Worm (Caenorhabditis elegans) whole organism, L4 larva: Measurements from ENCODE around the gene K12H6.5.
A peak's percentile ranks its signal among the peaks of the same experiment; 100 is the strongest.

Source experiments
- F26F4.8 ChIP-seq: fragments of 200-800 bp; sonication (Bioruptor generic); conservative IDR thresholded peaks from 2 replicates; pipeline ENCODE4 v1.3.6; 2022; ENCODE audit warnings: missing genetic modification characterization, missing compliant biosample characterization
- F37D6.2 ChIP-seq: sonication (generic microtip); optimal IDR thresholded peaks from 2 replicates; lab custom pipeline; 2016; ENCODE audit warnings: mild to moderate bottlenecking, missing genetic modification characterization, missing compliant biosample characterization
- T20F7.1 ChIP-seq: fragments of 200-800 bp; sonication (Bioruptor generic); optimal IDR thresholded peaks from 2 replicates; lab custom pipeline; 2018; ENCODE audit warnings: mild to moderate bottlenecking, missing genetic modification characterization, missing compliant biosample characterization
- Y105C5A.15 ChIP-seq: fragments of 200-800 bp; sonication (Bioruptor generic); IDR thresholded peaks from 2 replicates; pipeline ENCODE4 v1.3.6; 2022; ENCODE audit warnings: missing genetic modification characterization, missing compliant biosample characterization
- Y5F2A.4 ChIP-seq: fragments of 200-800 bp; sonication (Bioruptor generic); optimal IDR thresholded peaks from 2 replicates; lab custom pipeline; 2018; ENCODE audit warnings: mild to moderate bottlenecking, missing genetic modification characterization, missing compliant biosample characterization
- ama-1 ChIP-seq: fragments of 150-350 bp; optimal IDR thresholded peaks from 2 replicates; lab custom pipeline; 2014; ENCODE audit warnings: inconsistent platforms, mixed read lengths
- arid-1 ChIP-seq: fragments of 200-800 bp; sonication (Bioruptor generic); conservative IDR thresholded peaks from 2 replicates; pipeline ENCODE4 v1.3.6; 2022; ENCODE audit warnings: missing genetic modification reagents, missing genetic modification characterization, missing compliant biosample characterization
- attf-4 ChIP-seq: sonication (generic microtip); optimal IDR thresholded peaks from 3 replicates; lab custom pipeline; 2017; ENCODE audit warnings: missing biosample characterization, missing genetic modification characterization
- ceh-20 ChIP-seq: fragments of 200-800 bp; sonication (Bioruptor generic); IDR thresholded peaks from 2 replicates; pipeline ENCODE4 v1.3.6; 2022; ENCODE audit warnings: missing genetic modification reagents, missing genetic modification characterization, missing compliant biosample characterization
- ceh-28 ChIP-seq: fragments of 150-350 bp; optimal IDR thresholded peaks from 2 replicates; lab custom pipeline; 2014; ENCODE audit warnings: missing biosample characterization, missing genetic modification reagents, missing genetic modification characterization
- ceh-32 ChIP-seq: sonication (generic microtip); optimal IDR thresholded peaks from 2 replicates; lab custom pipeline; 2016; ENCODE audit warnings: mild to moderate bottlenecking, missing genetic modification characterization, missing compliant biosample characterization; ENCODE audit not compliant: poor library complexity
- ceh-62 ChIP-seq: sonication (generic microtip); optimal IDR thresholded peaks from 2 replicates; lab custom pipeline; 2017; ENCODE audit warnings: missing biosample characterization, missing genetic modification characterization
- daf-16 ChIP-seq, 3 experiments: sonication (generic microtip); optimal IDR thresholded peaks; 2 replicates each; lab custom pipeline; 2016 to 2017; ENCODE audit warnings: missing genetic modification characterization in 3 of 3, missing genetic modification reagents in 3 of 3, mild to moderate bottlenecking in 2 of 3, missing compliant biosample characterization in 2 of 3, missing biosample characterization in 1 of 3, moderate library complexity in 1 of 3
- daf-19 ChIP-seq: fragments of 200-800 bp; sonication (Bioruptor generic); conservative IDR thresholded peaks from 2 replicates; pipeline ENCODE4 v1.3.6; 2022; ENCODE audit warnings: missing genetic modification characterization, missing compliant biosample characterization
- daf-8 ChIP-seq: fragments of 200-800 bp; sonication (Bioruptor generic); IDR thresholded peaks from 2 replicates; pipeline ENCODE4 v1.3.6; 2022; ENCODE audit warnings: missing genetic modification characterization, missing compliant biosample characterization
- dmd-6 ChIP-seq: fragments of 200-800 bp; sonication (Bioruptor generic); IDR thresholded peaks from 2 replicates; pipeline ENCODE4 v1.3.6; 2022; ENCODE audit warnings: missing genetic modification reagents, missing genetic modification characterization, missing compliant biosample characterization
- dmd-8 ChIP-seq: fragments of 200-800 bp; sonication (Bioruptor generic); IDR thresholded peaks from 2 replicates; pipeline ENCODE4 v1.3.6; 2022; ENCODE audit warnings: missing genetic modification characterization, missing compliant biosample characterization
- dmd-9 ChIP-seq: fragments of 200-800 bp; sonication (Bioruptor generic); IDR thresholded peaks from 2 replicates; pipeline ENCODE4 v1.3.6; 2022; ENCODE audit warnings: missing genetic modification reagents, missing genetic modification characterization, missing compliant biosample characterization
- dpl-1 ChIP-seq: fragments of 150-350 bp; optimal IDR thresholded peaks from 2 replicates; lab custom pipeline; 2014; ENCODE audit warnings: missing biosample characterization, missing genetic modification reagents, missing genetic modification characterization
- fos-1 ChIP-seq: fragments of 150-350 bp; optimal IDR thresholded peaks from 2 replicates; lab custom pipeline; 2014; ENCODE audit warnings: missing biosample characterization, missing genetic modification characterization
- hmg-1.1 ChIP-seq: fragments of 200-800 bp; sonication (Bioruptor generic); IDR thresholded peaks from 2 replicates; pipeline ENCODE4 v1.3.6; 2022; ENCODE audit warnings: missing genetic modification reagents, missing genetic modification characterization, missing compliant biosample characterization
- lin-1 ChIP-seq: fragments of 200-800 bp; sonication (Bioruptor generic); IDR thresholded peaks from 2 replicates; pipeline ENCODE4 v1.3.6; 2022; ENCODE audit warnings: missing genetic modification reagents, missing genetic modification characterization, missing compliant biosample characterization
- lin-15B ChIP-seq: fragments of 150-350 bp; sonication (generic microtip); optimal IDR thresholded peaks from 3 replicates; lab custom pipeline; 2014; ENCODE audit warnings: missing biosample characterization, missing genetic modification characterization
- lin-29 ChIP-seq: fragments of 200-800 bp; sonication (Bioruptor generic); IDR thresholded peaks from 2 replicates; pipeline ENCODE4 v1.3.6; 2022; ENCODE audit warnings: missing genetic modification reagents, missing genetic modification characterization, missing compliant biosample characterization
- lin-39 ChIP-seq: fragments of 150-350 bp; optimal IDR thresholded peaks from 2 replicates; lab custom pipeline; 2014; ENCODE audit warnings: missing biosample characterization, missing genetic modification reagents, missing genetic modification characterization
- lsy-2 ChIP-seq, 2 experiments: fragments of 150-350 bp in 1 of 2; sonication (generic microtip) in 1 of 2; optimal IDR thresholded peaks; 2 replicates each; lab custom pipeline; 2014 to 2017; ENCODE audit warnings: missing biosample characterization in 2 of 2, missing genetic modification characterization in 2 of 2
- madf-9 ChIP-seq: fragments of 200-800 bp; sonication (Bioruptor generic); conservative IDR thresholded peaks from 2 replicates; pipeline ENCODE4 v1.3.6; 2022; ENCODE audit warnings: missing genetic modification reagents, missing genetic modification characterization, missing compliant biosample characterization
- mdt-29 ChIP-seq: fragments of 200-800 bp; sonication (Bioruptor generic); IDR thresholded peaks from 2 replicates; pipeline ENCODE4 v1.3.6; 2022; ENCODE audit warnings: missing genetic modification reagents, missing genetic modification characterization, missing compliant biosample characterization
- mep-1 ChIP-seq: fragments of 150-350 bp; sonication (generic microtip); optimal IDR thresholded peaks from 3 replicates; lab custom pipeline; 2014; ENCODE audit warnings: missing biosample characterization, missing genetic modification characterization
- mes-2 ChIP-seq: sonication (generic microtip); optimal IDR thresholded peaks from 2 replicates; lab custom pipeline; 2016; ENCODE audit warnings: missing genotype, mild to moderate bottlenecking, missing genetic modification characterization, missing compliant biosample characterization; ENCODE audit not compliant: poor library complexity, severe bottlenecking
- nhr-102 ChIP-seq: sonication (generic microtip); optimal IDR thresholded peaks from 2 replicates; lab custom pipeline; 2016; ENCODE audit warnings: mild to moderate bottlenecking, missing genetic modification characterization, moderate library complexity, missing compliant biosample characterization
- nhr-11 ChIP-seq: fragments of 150-350 bp; optimal IDR thresholded peaks from 2 replicates; lab custom pipeline; 2014; ENCODE audit warnings: missing biosample characterization, missing genetic modification characterization
- nhr-41 ChIP-seq: fragments of 200-800 bp; sonication (Bioruptor generic); IDR thresholded peaks from 2 replicates; pipeline ENCODE4 v1.3.6; 2022; ENCODE audit warnings: missing genetic modification reagents, missing genetic modification characterization, missing compliant biosample characterization
- nhr-42 ChIP-seq: fragments of 200-800 bp; sonication (Bioruptor generic); IDR thresholded peaks from 2 replicates; pipeline ENCODE4 v1.3.6; 2022; ENCODE audit warnings: missing genetic modification characterization, missing compliant biosample characterization
- nhr-48 ChIP-seq: sonication (generic microtip); optimal IDR thresholded peaks from 2 replicates; lab custom pipeline; 2016; ENCODE audit warnings: mild to moderate bottlenecking, missing genetic modification characterization, missing compliant biosample characterization
- nhr-76 ChIP-seq: fragments of 150-350 bp; optimal IDR thresholded peaks from 2 replicates; lab custom pipeline; 2014; ENCODE audit warnings: missing biosample characterization, missing genetic modification characterization
- nhr-77 ChIP-seq: fragments of 150-350 bp; optimal IDR thresholded peaks from 2 replicates; lab custom pipeline; 2014; ENCODE audit warnings: missing biosample characterization, missing genetic modification characterization
- pqm-1 ChIP-seq: sonication (generic microtip); optimal IDR thresholded peaks from 2 replicates; lab custom pipeline; 2017; ENCODE audit warnings: missing biosample characterization, missing genetic modification characterization
- set-16 ChIP-seq: fragments of 200-800 bp; sonication (Bioruptor generic); IDR thresholded peaks from 2 replicates; pipeline ENCODE4 v1.3.6; 2022; ENCODE audit warnings: missing genetic modification reagents, missing genetic modification characterization, missing compliant biosample characterization
- skn-1 ChIP-seq: fragments of 150-350 bp; optimal IDR thresholded peaks from 2 replicates; lab custom pipeline; 2014; ENCODE audit warnings: missing biosample characterization, missing genetic modification characterization
- snpc-1.2 ChIP-seq: fragments of 200-800 bp; sonication (Bioruptor generic); IDR thresholded peaks from 2 replicates; pipeline ENCODE4 v1.3.6; 2022; ENCODE audit warnings: missing genetic modification reagents, missing genetic modification characterization, missing compliant biosample characterization
- snpc-4 ChIP-seq: fragments of 150-350 bp; optimal IDR thresholded peaks from 2 replicates; lab custom pipeline; 2014; ENCODE audit warnings: missing biosample characterization, missing genetic modification characterization
- spr-3 ChIP-seq: fragments of 200-800 bp; sonication (Bioruptor generic); optimal IDR thresholded peaks from 2 replicates; lab custom pipeline; 2018; ENCODE audit warnings: mild to moderate bottlenecking, missing genetic modification characterization, missing compliant biosample characterization
- tra-1 ChIP-seq: fragments of 200-800 bp; sonication (Bioruptor generic); IDR thresholded peaks from 2 replicates; pipeline ENCODE4 v1.3.6; 2022; ENCODE audit warnings: missing genetic modification reagents, missing genetic modification characterization, missing compliant biosample characterization
- unc-130 ChIP-seq: sonication (generic microtip); optimal IDR thresholded peaks from 2 replicates; lab custom pipeline; 2016; ENCODE audit warnings: missing genetic modification reagents, missing genetic modification characterization, missing compliant biosample characterization
- unc-39 ChIP-seq: sonication (generic microtip); optimal IDR thresholded peaks from 2 replicates; lab custom pipeline; 2017; ENCODE audit warnings: missing biosample characterization, missing genetic modification characterization
- zag-1 ChIP-seq: fragments of 150-350 bp; optimal IDR thresholded peaks from 2 replicates; lab custom pipeline; 2014; ENCODE audit warnings: missing biosample characterization, missing genetic modification characterization
- zip-2 ChIP-seq: fragments of 150-350 bp; optimal IDR thresholded peaks from 2 replicates; lab custom pipeline; 2014; ENCODE audit warnings: missing biosample characterization, missing genetic modification characterization
- ztf-11 ChIP-seq: fragments of 150-350 bp; optimal IDR thresholded peaks from 2 replicates; lab custom pipeline; 2014; ENCODE audit warnings: missing biosample characterization, missing genetic modification characterization

The K12H6.5 gene

DNA sequence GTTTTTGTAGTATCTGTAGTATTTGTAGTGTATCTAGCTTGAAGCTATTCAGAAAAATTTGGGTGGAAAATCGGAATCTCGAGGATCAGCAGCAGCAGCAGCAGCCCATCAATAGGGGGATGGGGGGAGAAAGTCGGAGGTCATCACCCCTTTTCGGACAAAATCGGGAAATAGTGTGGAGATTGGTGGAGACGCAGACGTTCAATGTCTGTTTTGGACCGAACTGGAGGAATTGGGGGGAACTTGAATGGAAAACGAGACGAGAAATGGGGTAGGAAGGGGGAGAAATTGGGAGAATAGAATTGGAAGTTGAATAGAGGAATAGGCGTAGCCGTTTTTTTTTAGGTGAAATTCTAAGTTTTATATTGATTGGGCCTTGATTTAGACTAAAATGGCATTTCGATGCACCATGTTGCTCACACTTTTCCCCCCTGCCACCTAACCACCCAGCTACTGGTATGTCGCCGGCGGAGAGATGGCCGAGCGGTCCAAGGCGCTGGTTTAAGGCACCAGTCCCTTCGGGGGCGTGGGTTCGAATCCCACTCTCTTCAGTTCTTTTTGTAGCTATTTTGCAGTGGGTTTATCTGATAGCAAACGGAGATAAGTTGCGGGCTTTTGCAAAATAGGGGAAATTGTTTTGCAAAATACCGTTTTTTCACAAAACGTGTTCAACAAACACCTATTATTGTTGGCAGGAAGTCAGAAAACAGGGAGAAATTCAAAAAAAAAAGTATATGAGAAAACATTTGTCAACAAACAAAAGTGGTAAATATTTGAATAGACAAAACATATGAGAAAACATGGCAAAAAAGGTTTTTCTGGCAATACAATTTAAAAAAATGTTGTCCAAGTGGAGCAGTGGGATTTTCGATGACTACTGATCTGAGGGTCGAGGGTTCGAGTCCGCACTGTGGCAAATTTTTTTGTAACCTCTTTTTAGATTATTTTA, 34.2 kb upstream of the K12H6.5 start (continued):
- TF ChIP-seq lin-39 (tag; lab: Kevin White, UChicago) (no peak), T20F7.1 (GFP tag; lab: Kevin White, UChicago) (no peak), attf-4 (no peak), dpl-1 (GFP tag; lab: Kevin White, UChicago) (no peak), snpc-4 (tag; lab: Kevin White, UChicago) (no peak), nhr-77 (tag; lab: Kevin White, UChicago) (no peak), mes-2 (tag; lab: Kevin White, UChicago) (peak; percentile 5), skn-1 (tag; lab: Kevin White, UChicago) (no peak), zag-1 (tag; lab: Kevin White, UChicago) (no peak), set-16 (GFP tag; lab: Robert Waterston, UW) (peak; percentile 54), lin-29 (GFP tag; lab: Robert Waterston, UW) (no peak), nhr-42 (GFP tag; lab: Robert Waterston, UW) (no peak), dmd-9 (GFP tag; lab: Robert Waterston, UW) (no peak), ceh-62 (tag; lab: Kevin White, UChicago) (no peak), mdt-29 (GFP tag; lab: Robert Waterston, UW) (peak; percentile 25; the same call in 1 of the 2 replicates), fos-1 (tag; lab: Kevin White, UChicago) (no peak), unc-130 (GFP tag; lab: Kevin White, UChicago) (no peak), daf-16 (GFP tag; optimal IDR thresholded peaks at IDR 0.05; lab: Kevin White, UChicago) (peak in 1 of 2 experiments; percentile 26), daf-16 (tag; optimal IDR thresholded peaks at IDR 0.05; lab: Kevin White, UChicago) (peak; percentile 2), mep-1 (no peak), ceh-28 (tag; lab: Kevin White, UChicago) (no peak), nhr-41 (GFP tag; lab: Robert Waterston, UW) (no peak), madf-9 (GFP tag; lab: Robert Waterston, UW) (0 out of 2 replicates have a peak, but pooled peaks have one; percentile 4), pqm-1 (tag; lab: Kevin White, UChicago) (no peak), nhr-102 (tag; lab: Kevin White, UChicago) (peak; percentile 36), hmg-1.1 (GFP tag; lab: Robert Waterston, UW) (no peak), lsy-2 (tag; optimal IDR thresholded peaks at IDR 0.05; lab: Kevin White, UChicago) (no peak), tra-1 (0 out of 2 replicates have a peak, but pooled peaks have one; percentile 40), F37D6.2 (tag; lab: Kevin White, UChicago) (no peak), ztf-11 (tag; lab: Kevin White, UChicago) (no peak), lin-1 (0 out of 2 replicates have a peak, but pooled peaks have one; percentile 37), daf-8 (no peak), nhr-11 (tag; lab: Kevin White, UChicago) (no peak), nhr-48 (tag; lab: Kevin White, UChicago) (no peak), lin-15B (tag; lab: Kevin White, UChicago) (no peak), unc-39 (no peak), spr-3 (GFP tag; lab: Kevin White, UChicago) (no peak), ama-1 (lab: Kevin White, UChicago) (no peak), zip-2 (tag; lab: Kevin White, UChicago) (no peak), F26F4.8 (GFP tag; lab: Robert Waterston, UW) (peak; percentile 53; the same call in 1 of the 2 replicates), Y5F2A.4 (no peak), ceh-20 (GFP tag; lab: Robert Waterston, UW) (no peak), dmd-6 (GFP tag; lab: Robert Waterston, UW) (peak; percentile 31), daf-19 (GFP tag; lab: Robert Waterston, UW) (no peak), ceh-32 (no peak), nhr-76 (tag; lab: Kevin White, UChicago) (no peak), snpc-1.2 (no peak), Y105C5A.15 (GFP tag; lab: Robert Waterston, UW) (0 out of 2 replicates have a peak, but pooled peaks have one; percentile 65), arid-1 (peak; percentile 67), dmd-8 (GFP tag; lab: Robert Waterston, UW) (peak; percentile 79; the same call in 1 of the 2 replicates)
